Worm (Caenorhabditis elegans) whole organism, midembryonic: ENCODE measurements around the gene T28C6.10.

Experiments used
- T22C8.4 ChIP-seq: fragments of 200-800 bp; sonication (Bioruptor generic); IDR thresholded peaks from 2 replicates; pipeline ENCODE4 v1.3.6; 2022; ENCODE audit warnings: missing genetic modification characterization, missing compliant biosample characterization
- med-1 ChIP-seq: sonication (generic microtip); optimal IDR thresholded peaks from 2 replicates; lab custom pipeline; 2017; ENCODE audit warnings: missing genetic modification characterization, mild to moderate bottlenecking, missing compliant biosample characterization, antibody characterized with exemption, missing genetic modification reagents; ENCODE audit not compliant: insufficient read depth

- no peak for TF ChIP-seq T22C8.4 (GFP tag; lab: Robert Waterston, UW)
- no peak for TF ChIP-seq med-1 (GFP tag; lab: Kevin White, UChicago)
Measured at ce11 chrIV:8844457-8844856, 26.7 kb downstream of the T28C6.10 start, which contains the start of gene T11B7.2.
